Worm (Caenorhabditis elegans) whole organism, L1 larva: Measurements from ENCODE around the gene C06E4.5.
A peak's percentile ranks its signal among the peaks of the same experiment; 100 is the strongest.
"Not testable (repeated sequence)": the region's sequence is repeated elsewhere in the genome, so short reads cannot be mapped to it uniquely, and the experiment has no call there.

Experiments used
- C16A3.4 ChIP-seq: fragments of 150-350 bp; optimal IDR thresholded peaks from 2 replicates; lab custom pipeline; 2014; ENCODE audit warnings: missing biosample characterization, missing genetic modification characterization
- C34B4.2 ChIP-seq: sonication (generic microtip); optimal IDR thresholded peaks from 2 replicates; lab custom pipeline; 2017; ENCODE audit warnings: mild to moderate bottlenecking, missing genetic modification characterization, missing compliant biosample characterization
- F16B12.6 ChIP-seq: fragments of 150-350 bp; optimal IDR thresholded peaks from 2 replicates; lab custom pipeline; 2014; ENCODE audit warnings: missing biosample characterization, missing genetic modification characterization
- ama-1 ChIP-seq: fragments of 150-350 bp; optimal IDR thresholded peaks from 2 replicates; lab custom pipeline; 2014
- ceh-8 ChIP-seq: fragments of 200-800 bp; sonication (Bioruptor generic); optimal IDR thresholded peaks from 2 replicates; lab custom pipeline; 2018; ENCODE audit warnings: mild to moderate bottlenecking, missing genetic modification characterization, moderate library complexity, missing compliant biosample characterization
- efl-1 ChIP-seq, 4 experiments: fragments of 150-350 bp; optimal IDR thresholded peaks in 3 of 4; peaks in 1 of 4; 1 replicate in 1 of 4; 2 replicates in 3 of 4; lab custom pipeline; 2014; ENCODE audit warnings: missing biosample characterization in 2 of 4, missing genetic modification characterization in 2 of 4, missing genetic modification reagents in 2 of 4
- elt-3 ChIP-seq, 6 experiments: fragments of 150-350 bp in 1 of 6; sonication (generic microtip); optimal IDR thresholded peaks; 2 replicates each; lab custom pipeline; 2017 to 2018; ENCODE audit warnings: missing biosample characterization in 6 of 6, missing genetic modification characterization in 6 of 6, inconsistent platforms in 1 of 6
- ets-5 ChIP-seq: fragments of 200-800 bp; sonication (Bioruptor generic); IDR thresholded peaks from 2 replicates; pipeline ENCODE4 v1.3.6; 2022; ENCODE audit warnings: missing genetic modification characterization, missing compliant biosample characterization
- fkh-10 ChIP-seq: sonication (generic microtip); optimal IDR thresholded peaks from 2 replicates; lab custom pipeline; 2017; ENCODE audit warnings: missing biosample characterization, missing genetic modification reagents, missing genetic modification characterization
- fkh-8 ChIP-seq: sonication (generic microtip); optimal IDR thresholded peaks from 2 replicates; lab custom pipeline; 2016; ENCODE audit warnings: mild to moderate bottlenecking, missing genetic modification characterization, missing compliant biosample characterization
- fos-1 ChIP-seq: fragments of 150-350 bp; optimal IDR thresholded peaks from 2 replicates; lab custom pipeline; 2014; ENCODE audit warnings: missing biosample characterization, missing genetic modification characterization
- isw-1 ChIP-seq: fragments of 200-800 bp; sonication (Bioruptor generic); IDR thresholded peaks from 2 replicates; pipeline ENCODE4 v1.3.6; 2022; ENCODE audit warnings: missing genetic modification characterization, missing compliant biosample characterization
- lin-14 ChIP-seq: fragments of 200-800 bp; sonication (Bioruptor generic); optimal IDR thresholded peaks from 2 replicates; lab custom pipeline; 2018; ENCODE audit warnings: mild to moderate bottlenecking, missing genetic modification characterization, moderate library complexity, missing compliant biosample characterization
- lin-35 ChIP-seq, 2 experiments: fragments of 150-350 bp; optimal IDR thresholded peaks; 2 replicates each; lab custom pipeline; 2014; ENCODE audit warnings: missing biosample characterization in 2 of 2, missing genetic modification characterization in 2 of 2, missing genetic modification reagents in 2 of 2
- mab-9 ChIP-seq: fragments of 200-800 bp; sonication (Bioruptor generic); IDR thresholded peaks from 2 replicates; pipeline ENCODE4 v1.3.6; 2022; ENCODE audit warnings: missing genetic modification reagents, missing genetic modification characterization, missing compliant biosample characterization
- mdl-1 ChIP-seq, 2 experiments: fragments of 150-350 bp; optimal IDR thresholded peaks; 2 replicates each; lab custom pipeline; 2014 to 2017; ENCODE audit warnings: missing biosample characterization in 2 of 2, missing genetic modification characterization in 2 of 2, inconsistent platforms in 1 of 2
- mef-2 ChIP-seq: fragments of 150-350 bp; optimal IDR thresholded peaks from 2 replicates; lab custom pipeline; 2014; ENCODE audit warnings: missing biosample characterization, missing genetic modification characterization
- nhr-11 ChIP-seq: fragments of 150-350 bp; optimal IDR thresholded peaks from 2 replicates; lab custom pipeline; 2014; ENCODE audit warnings: missing biosample characterization, missing genetic modification characterization
- nhr-20 ChIP-seq: sonication (generic microtip); optimal IDR thresholded peaks from 2 replicates; lab custom pipeline; 2016; ENCODE audit warnings: mild to moderate bottlenecking, missing genetic modification characterization, missing compliant biosample characterization
- nhr-71 ChIP-seq: sonication (generic microtip); optimal IDR thresholded peaks from 2 replicates; lab custom pipeline; 2016; ENCODE audit warnings: mild to moderate bottlenecking, missing genetic modification characterization, moderate library complexity, missing compliant biosample characterization
- nhr-84 ChIP-seq: sonication (generic microtip); optimal IDR thresholded peaks from 2 replicates; lab custom pipeline; 2017; ENCODE audit warnings: missing biosample characterization, missing genetic modification characterization
- pqm-1 ChIP-seq: sonication (generic microtip); optimal IDR thresholded peaks from 3 replicates; lab custom pipeline; 2017; ENCODE audit warnings: missing biosample characterization, missing genetic modification characterization
- rnt-1 ChIP-seq: sonication (generic microtip); optimal IDR thresholded peaks from 2 replicates; lab custom pipeline; 2016; ENCODE audit warnings: mild to moderate bottlenecking, missing genetic modification characterization, moderate library complexity, missing compliant biosample characterization
- skn-1 ChIP-seq: fragments of 150-350 bp; optimal IDR thresholded peaks from 2 replicates; lab custom pipeline; 2014; ENCODE audit warnings: missing biosample characterization, missing genetic modification characterization
- snpc-4 ChIP-seq: fragments of 150-350 bp; optimal IDR thresholded peaks from 2 replicates; lab custom pipeline; 2014; ENCODE audit warnings: missing biosample characterization, missing genetic modification characterization
- swsn-7 ChIP-seq: sonication (generic microtip); optimal IDR thresholded peaks from 2 replicates; lab custom pipeline; 2016; ENCODE audit warnings: missing genetic modification characterization, missing compliant biosample characterization
- tbx-2 ChIP-seq: sonication (generic microtip); optimal IDR thresholded peaks from 2 replicates; lab custom pipeline; 2016; ENCODE audit warnings: missing genetic modification characterization, missing compliant biosample characterization
- tlp-1 ChIP-seq: fragments of 150-350 bp; optimal IDR thresholded peaks from 2 replicates; lab custom pipeline; 2014; ENCODE audit warnings: missing biosample characterization, missing genetic modification characterization
- unc-98 ChIP-seq: fragments of 200-800 bp; sonication (Bioruptor generic); IDR thresholded peaks from 2 replicates; pipeline ENCODE4 v1.3.6; 2022; ENCODE audit warnings: missing genetic modification characterization, missing compliant biosample characterization
- xbp-1 ChIP-seq: sonication (generic microtip); optimal IDR thresholded peaks from 2 replicates; lab custom pipeline; 2016; ENCODE audit warnings: missing genetic modification characterization, missing compliant biosample characterization
- zag-1 ChIP-seq: fragments of 150-350 bp; optimal IDR thresholded peaks from 2 replicates; lab custom pipeline; 2014; ENCODE audit warnings: missing biosample characterization, missing genetic modification characterization
- zip-4 ChIP-seq: fragments of 200-800 bp; sonication (Bioruptor generic); optimal IDR thresholded peaks from 2 replicates; lab custom pipeline; 2018; ENCODE audit warnings: mild to moderate bottlenecking, missing genetic modification characterization, moderate library complexity, missing compliant biosample characterization
- ztf-11 ChIP-seq, 2 experiments: sonication (generic microtip); optimal IDR thresholded peaks; 2 replicates each; lab custom pipeline; 2016 to 2017; ENCODE audit warnings: missing genetic modification characterization in 2 of 2, missing biosample characterization in 1 of 2, missing compliant biosample characterization in 1 of 2

C06E4.5 gene

DNA sequence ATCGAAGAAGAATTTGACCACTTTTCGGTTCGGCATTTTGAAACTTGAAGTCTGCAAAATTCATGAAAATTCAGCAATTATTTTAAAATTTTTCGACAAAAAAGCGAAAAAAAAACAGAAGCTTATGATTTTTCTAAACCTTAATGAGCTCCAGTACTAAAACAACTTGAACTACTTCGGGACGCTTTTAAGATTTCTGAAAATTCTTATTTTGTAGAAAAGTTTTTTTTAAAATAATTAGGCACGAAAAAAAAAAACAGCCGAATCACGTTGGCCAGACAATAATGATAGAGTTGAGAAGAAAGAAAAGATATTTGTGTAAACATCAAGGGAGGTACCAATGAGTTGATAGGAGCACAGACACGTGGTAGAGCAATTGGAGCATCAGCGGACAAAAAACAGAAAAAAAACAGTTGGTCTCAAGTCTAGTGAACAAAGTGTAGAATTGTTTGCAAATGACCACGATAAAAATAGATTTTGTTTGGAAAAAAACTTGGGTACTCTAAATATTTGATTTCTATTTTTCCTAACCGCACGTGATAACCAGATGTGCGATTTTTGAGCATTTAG is 12.5 kb upstream of the C06E4.5 start, which contains the start of gene gstk-2 (continued):
- no peak for TF ChIP-seq ceh-8 (GFP tag; lab: Kevin White, UChicago)
- peak; percentile 14 for TF ChIP-seq C16A3.4 (tag; lab: Kevin White, UChicago)
- TF ChIP-seq zag-1 (tag; lab: Kevin White, UChicago): no peak
- no peak for TF ChIP-seq xbp-1 (tag; lab: Kevin White, UChicago)
- peak; percentile 74 for TF ChIP-seq nhr-71 (tag; lab: Kevin White, UChicago)
- no peak for TF ChIP-seq swsn-7 (tag; lab: Kevin White, UChicago)
- peak; percentile 75 for TF ChIP-seq lin-14
- TF ChIP-seq tbx-2 (tag; lab: Kevin White, UChicago): peak; percentile 29
- TF ChIP-seq nhr-84 (tag; lab: Kevin White, UChicago): no peak
- TF ChIP-seq fkh-8 (tag; lab: Kevin White, UChicago): no peak
- peak; percentile 53 for TF ChIP-seq nhr-20 (tag; lab: Kevin White, UChicago)
- no peak for TF ChIP-seq snpc-4 (tag; lab: Kevin White, UChicago)
- TF ChIP-seq pqm-1 (tag; lab: Kevin White, UChicago): no peak
- no peak for TF ChIP-seq skn-1 (tag; lab: Kevin White, UChicago)
- TF ChIP-seq rnt-1: peak; percentile 59
- peak; percentile 51 for TF ChIP-seq mef-2 (tag; lab: Kevin White, UChicago)
- no peak for TF ChIP-seq isw-1 (GFP tag; lab: Robert Waterston, UW)

- TF ChIP-seq fkh-10 (GFP tag; lab: Kevin White, UChicago) (no peak), isw-1 (GFP tag; lab: Robert Waterston, UW) (no peak), mdl-1 (tag; optimal IDR thresholded peaks at IDR 0.05; lab: Kevin White, UChicago) (no peak), mab-9 (no peak), unc-98 (GFP tag; lab: Robert Waterston, UW) (no peak), zip-4 (no peak), ama-1 (lab: Kevin White, UChicago) (no peak), skn-1 (tag; lab: Kevin White, UChicago) (no peak), elt-3 (tag; optimal IDR thresholded peaks at IDR 0.05; lab: Kevin White, UChicago) (no peak), zag-1 (tag; lab: Kevin White, UChicago) (no peak), nhr-84 (tag; lab: Kevin White, UChicago) (no peak), ets-5 (GFP tag; lab: Robert Waterston, UW) (no peak), lin-35 (GFP tag; optimal IDR thresholded peaks at IDR 0.05; lab: Kevin White, UChicago) (no peak), fkh-8 (tag; lab: Kevin White, UChicago) (no peak), nhr-71 (tag; lab: Kevin White, UChicago) (no peak), C34B4.2 (tag; lab: Kevin White, UChicago) (no peak), fos-1 (tag; lab: Kevin White, UChicago) (no peak)
Measured at ce11 chrIV:7243913-7244312, 10.9 kb upstream of the C06E4.5 start, which contains the start of gene afmd-1. Gene afmd-1, plus strand, starts transcription at chrIV:7244228.

DNA sequence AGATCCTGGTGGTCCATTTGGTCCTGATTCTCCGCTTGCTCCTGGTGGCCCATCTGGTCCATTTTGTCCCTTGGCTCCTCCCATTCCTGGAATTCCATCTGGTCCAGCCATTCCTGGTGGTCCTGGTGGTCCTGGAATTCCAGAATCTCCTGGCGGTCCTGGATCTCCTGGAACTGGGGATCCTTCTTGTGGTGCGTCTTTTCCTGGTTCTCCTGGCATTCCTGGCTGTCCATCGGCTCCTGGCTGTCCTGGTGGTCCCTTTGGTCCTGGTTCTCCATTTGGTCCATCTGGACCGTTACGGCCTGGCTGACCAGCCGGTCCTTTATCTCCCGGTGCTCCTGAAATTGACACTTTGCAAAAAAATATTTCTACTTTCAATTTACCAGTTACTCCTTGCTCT is 9.2 kb upstream of the C06E4.5 start:
- no peak for TF ChIP-seq xbp-1 (tag; lab: Kevin White, UChicago)
- TF ChIP-seq tlp-1 (tag; lab: Kevin White, UChicago): no peak
- no peak for TF ChIP-seq F16B12.6 (tag; lab: Kevin White, UChicago)
- no peak for TF ChIP-seq nhr-71 (tag; lab: Kevin White, UChicago)

DNA sequence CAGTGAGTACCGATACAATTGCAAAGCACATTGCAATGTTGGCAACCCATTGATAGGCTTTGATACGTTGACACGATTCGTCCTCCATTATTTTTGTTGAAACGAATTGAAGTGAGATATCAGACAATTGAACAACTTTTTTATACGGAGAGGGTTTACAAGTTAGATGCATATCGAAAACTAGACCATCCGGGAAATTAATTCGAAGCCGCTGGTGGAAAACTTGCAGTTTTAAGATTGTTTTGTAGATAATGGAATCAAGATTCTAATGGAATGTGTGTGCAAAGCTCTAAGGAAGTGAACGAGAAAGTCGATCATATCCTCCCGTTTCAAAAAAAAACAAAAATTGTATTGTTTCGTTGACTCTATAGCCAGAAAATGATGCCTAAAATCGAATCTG is 8.2 kb upstream of the C06E4.5 start, which contains the start of gene col-114:
col-114 (minus strand) TSS at position 101 of the 400 bp plus-strand sequence.
- TF ChIP-seq pqm-1 (tag; lab: Kevin White, UChicago) (no peak), efl-1 (optimal IDR thresholded peaks at IDR 0.05; lab: Kevin White, UChicago) (no peak), efl-1 (GFP tag; optimal IDR thresholded peaks at IDR 0.05 in 1 of 2; lab: Kevin White, UChicago) (peak in 1 of 2 experiments; percentile 39)

DNA sequence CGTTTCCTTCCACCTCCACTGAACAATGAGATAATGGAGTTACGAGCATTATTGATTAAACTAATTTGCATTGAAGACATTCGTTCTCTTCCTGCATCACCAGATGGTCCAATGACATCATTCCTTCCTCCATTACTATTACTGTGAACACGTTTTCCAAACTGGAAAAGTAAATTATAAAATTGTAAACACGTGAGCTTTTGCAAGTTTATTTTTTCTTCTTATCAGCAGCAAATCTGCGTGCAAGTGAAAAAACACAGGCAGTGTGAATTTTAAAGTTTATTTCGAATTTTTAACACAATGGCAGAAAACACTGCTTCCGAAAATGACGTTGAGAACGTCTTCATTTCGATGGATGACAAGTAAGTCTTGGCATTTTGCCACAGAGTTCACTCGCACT is 7.5 kb upstream of the C06E4.5 start, which contains the start of gene D2024.1:
D2024.1 (plus strand) TSS at position 301 of the 400 bp plus-strand sequence.
- not testable (repeated sequence) for TF ChIP-seq nhr-11; ztf-11 (tag; optimal IDR thresholded peaks at IDR 0.05; lab: Kevin White, UChicago); isw-1 (GFP tag; lab: Robert Waterston, UW)
